Worm (Caenorhabditis elegans) whole organism, L2 larva: Measurements from ENCODE around the gene cpn-2.

Source experiments
- ama-1 ChIP-seq: fragments of 150-350 bp; optimal IDR thresholded peaks from 2 replicates; lab custom pipeline; 2018; ENCODE audit warnings: inconsistent platforms
- ceh-16 ChIP-seq: fragments of 150-350 bp; optimal IDR thresholded peaks from 2 replicates; lab custom pipeline; 2014; ENCODE audit warnings: missing biosample characterization, missing genetic modification characterization
- egl-27 ChIP-seq: sonication (generic microtip); optimal IDR thresholded peaks from 3 replicates; lab custom pipeline; 2017; ENCODE audit warnings: missing biosample characterization, missing genetic modification reagents, missing genetic modification characterization
- nhr-10 ChIP-seq: sonication (generic microtip); optimal IDR thresholded peaks from 2 replicates; lab custom pipeline; 2017; ENCODE audit warnings: missing biosample characterization, missing genetic modification characterization
- nhr-12 ChIP-seq: fragments of 150-350 bp; optimal IDR thresholded peaks from 2 replicates; lab custom pipeline; 2014; ENCODE audit warnings: missing biosample characterization, missing genetic modification characterization
- snpc-4 ChIP-seq: fragments of 150-350 bp; optimal IDR thresholded peaks from 2 replicates; lab custom pipeline; 2014; ENCODE audit warnings: missing biosample characterization, missing genetic modification characterization
- unc-62 ChIP-seq: fragments of 150-350 bp; optimal IDR thresholded peaks from 2 replicates; lab custom pipeline; 2014; ENCODE audit warnings: missing biosample characterization, missing genetic modification reagents, missing genetic modification characterization
- zag-1 ChIP-seq: fragments of 150-350 bp; optimal IDR thresholded peaks from 2 replicates; lab custom pipeline; 2014; ENCODE audit warnings: missing biosample characterization, missing genetic modification characterization
- ztf-11 ChIP-seq: sonication (generic microtip); optimal IDR thresholded peaks from 2 replicates; lab custom pipeline; 2017; ENCODE audit warnings: missing biosample characterization, missing genetic modification characterization

DNA sequence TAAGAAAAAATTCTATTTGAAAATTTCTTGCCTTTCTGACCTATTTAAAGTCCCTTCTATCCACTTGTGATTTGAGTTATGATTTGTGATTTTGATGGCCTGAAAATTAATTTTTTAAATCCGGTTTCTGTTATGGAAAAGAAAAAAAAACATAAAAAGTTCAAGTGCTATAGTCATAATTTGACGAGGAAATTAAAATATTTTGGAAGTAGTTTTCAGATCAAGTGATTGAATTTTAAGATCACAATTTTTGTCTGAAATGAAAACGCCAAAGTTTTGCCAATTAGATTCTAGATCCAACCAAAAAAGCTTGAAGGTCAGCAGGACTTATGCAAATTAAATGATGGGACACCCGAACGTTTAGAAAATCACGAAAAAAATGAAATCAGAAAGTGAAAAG lies 29.9 kb downstream of the cpn-2 start, which contains the start of gene ptr-3:
- no peak for TF ChIP-seq ceh-16 (tag; lab: Kevin White, UChicago)
- no peak for TF ChIP-seq ztf-11 (tag; lab: Kevin White, UChicago)
- TF ChIP-seq unc-62 (GFP tag; lab: Kevin White, UChicago): no peak
- no peak for TF ChIP-seq nhr-12
- no peak for TF ChIP-seq nhr-10 (tag; lab: Kevin White, UChicago)
- no peak for TF ChIP-seq zag-1 (tag; lab: Kevin White, UChicago)
- TF ChIP-seq ama-1 (lab: Kevin White, UChicago): no peak
- TF ChIP-seq egl-27: no peak
- TF ChIP-seq snpc-4 (tag; lab: Kevin White, UChicago): no peak
